Worm (Caenorhabditis elegans) whole organism, mixed stage, embryonic: ENCODE measurements around the gene clec-119.

ENCODE experiments used
- M03D4.4 ChIP-seq: sonication (generic microtip); optimal IDR thresholded peaks from 2 replicates; lab custom pipeline; 2017; ENCODE audit warnings: mild to moderate bottlenecking, missing genetic modification characterization, missing compliant biosample characterization
- blmp-1 ChIP-seq: fragments of 150-350 bp; optimal IDR thresholded peaks from 2 replicates; lab custom pipeline; 2014; ENCODE audit warnings: missing biosample characterization, missing genetic modification characterization
- ceh-39 ChIP-seq: fragments of 150-350 bp; optimal IDR thresholded peaks from 2 replicates; lab custom pipeline; 2014; ENCODE audit warnings: missing biosample characterization, missing genetic modification characterization
- ceh-43 ChIP-seq: fragments of 200-800 bp; sonication (Bioruptor generic); optimal IDR thresholded peaks from 2 replicates; lab custom pipeline; 2018; ENCODE audit warnings: mild to moderate bottlenecking, missing genetic modification characterization, moderate library complexity, missing compliant biosample characterization
- ceh-83 ChIP-seq: fragments of 200-800 bp; sonication (Bioruptor generic); optimal IDR thresholded peaks from 2 replicates; lab custom pipeline; 2018; ENCODE audit warnings: mild to moderate bottlenecking, missing genetic modification characterization, missing compliant biosample characterization
- cnd-1 ChIP-seq: fragments of 200-800 bp; sonication (Bioruptor generic); optimal IDR thresholded peaks from 2 replicates; lab custom pipeline; 2018; ENCODE audit warnings: mild to moderate bottlenecking, missing genetic modification characterization, missing compliant biosample characterization
- drap-1 ChIP-seq: fragments of 200-800 bp; sonication (Bioruptor generic); optimal IDR thresholded peaks from 3 replicates; lab custom pipeline; 2018; ENCODE audit warnings: mild to moderate bottlenecking, missing genetic modification characterization, missing compliant biosample characterization
- elt-3 ChIP-seq: fragments of 150-350 bp; optimal IDR thresholded peaks from 2 replicates; lab custom pipeline; 2014; ENCODE audit warnings: missing biosample characterization, missing genetic modification characterization
- flh-1 ChIP-seq: fragments of 200-800 bp; sonication (Bioruptor generic); optimal IDR thresholded peaks from 2 replicates; lab custom pipeline; 2018; ENCODE audit warnings: mild to moderate bottlenecking, missing genetic modification characterization, moderate library complexity, missing compliant biosample characterization
- ham-2 ChIP-seq: fragments of 200-800 bp; sonication (Bioruptor generic); optimal IDR thresholded peaks from 2 replicates; lab custom pipeline; 2018; ENCODE audit warnings: mild to moderate bottlenecking, missing genetic modification characterization, missing compliant biosample characterization
- lin-13 ChIP-seq: fragments of 150-350 bp; optimal IDR thresholded peaks from 2 replicates; lab custom pipeline; 2014; ENCODE audit warnings: missing biosample characterization, missing genetic modification characterization
- lin-32 ChIP-seq: fragments of 200-800 bp; sonication (Bioruptor generic); optimal IDR thresholded peaks from 2 replicates; lab custom pipeline; 2018; ENCODE audit warnings: mild to moderate bottlenecking, missing genetic modification characterization, missing compliant biosample characterization
- lsy-2 ChIP-seq: fragments of 150-350 bp; optimal IDR thresholded peaks from 2 replicates; lab custom pipeline; 2014; ENCODE audit warnings: missing biosample characterization, missing genetic modification characterization
- mab-5 ChIP-seq: fragments of 150-350 bp; optimal IDR thresholded peaks from 2 replicates; lab custom pipeline; 2014; ENCODE audit warnings: missing biosample characterization, missing genetic modification characterization
- mep-1 ChIP-seq: fragments of 150-350 bp; optimal IDR thresholded peaks from 2 replicates; lab custom pipeline; 2017; ENCODE audit warnings: missing biosample characterization, missing genetic modification reagents, missing genetic modification characterization, inconsistent platforms
- mls-2 ChIP-seq: sonication (generic microtip); optimal IDR thresholded peaks from 2 replicates; lab custom pipeline; 2016; ENCODE audit warnings: mild to moderate bottlenecking, missing genetic modification characterization, moderate library complexity, missing compliant biosample characterization
- nhr-12 ChIP-seq: fragments of 150-350 bp; optimal IDR thresholded peaks from 2 replicates; lab custom pipeline; 2014; ENCODE audit warnings: missing biosample characterization, missing genetic modification characterization
- nhr-2 ChIP-seq: fragments of 150-350 bp; optimal IDR thresholded peaks from 2 replicates; lab custom pipeline; 2014; ENCODE audit warnings: missing biosample characterization, missing genetic modification characterization
- nhr-28 ChIP-seq: fragments of 150-350 bp; optimal IDR thresholded peaks from 2 replicates; lab custom pipeline; 2014; ENCODE audit warnings: missing biosample characterization, missing genetic modification characterization
- pha-4 ChIP-seq: fragments of 150-350 bp; optimal IDR thresholded peaks from 2 replicates; lab custom pipeline; 2018; ENCODE audit warnings: missing biosample characterization, missing genetic modification reagents, missing genetic modification characterization
- sem-2 ChIP-seq: fragments of 200-800 bp; sonication (Bioruptor generic); optimal IDR thresholded peaks from 2 replicates; lab custom pipeline; 2018; ENCODE audit warnings: mild to moderate bottlenecking, missing genetic modification characterization, missing compliant biosample characterization
- snpc-4 ChIP-seq: fragments of 150-350 bp; optimal IDR thresholded peaks from 2 replicates; lab custom pipeline; 2014; ENCODE audit warnings: missing biosample characterization, missing genetic modification characterization
- sptf-1 ChIP-seq: sonication (generic microtip); optimal IDR thresholded peaks from 2 replicates; lab custom pipeline; 2017; ENCODE audit warnings: mild to moderate bottlenecking, missing genetic modification characterization, moderate library complexity, missing compliant biosample characterization
- tbx-8 ChIP-seq: fragments of 200-800 bp; sonication (Bioruptor generic); optimal IDR thresholded peaks from 2 replicates; lab custom pipeline; 2018; ENCODE audit warnings: mild to moderate bottlenecking, missing genetic modification characterization, moderate library complexity, missing compliant biosample characterization
- unc-120 ChIP-seq: sonication (generic microtip); optimal IDR thresholded peaks from 2 replicates; lab custom pipeline; 2017; ENCODE audit warnings: missing genetic modification characterization, missing compliant biosample characterization; ENCODE audit not compliant: poor library complexity, severe bottlenecking
- unc-39 ChIP-seq: fragments of 150-350 bp; optimal IDR thresholded peaks from 2 replicates; lab custom pipeline; 2014; ENCODE audit warnings: missing biosample characterization, missing genetic modification characterization
- unc-62 ChIP-seq: fragments of 150-350 bp; optimal IDR thresholded peaks from 2 replicates; lab custom pipeline; 2014; ENCODE audit warnings: missing biosample characterization, missing genetic modification reagents, missing genetic modification characterization
- zip-8 ChIP-seq: fragments of 150-350 bp; optimal IDR thresholded peaks from 2 replicates; lab custom pipeline; 2014; ENCODE audit warnings: missing biosample characterization, missing genetic modification characterization
- ztf-11 ChIP-seq: fragments of 150-350 bp; optimal IDR thresholded peaks from 2 replicates; lab custom pipeline; 2014; ENCODE audit warnings: missing biosample characterization, missing genetic modification characterization

clec-119 gene

ce11 chrII:1246855-1247259 lies 8.9 kb upstream of the clec-119 start (continued):
- TF ChIP-seq ceh-83 (GFP tag; lab: Kevin White, UChicago) (peak; percentile 57), snpc-4 (tag; lab: Kevin White, UChicago) (no peak), nhr-2 (peak; percentile 98), unc-39 (tag; lab: Kevin White, UChicago) (peak; percentile 13)

DNA sequence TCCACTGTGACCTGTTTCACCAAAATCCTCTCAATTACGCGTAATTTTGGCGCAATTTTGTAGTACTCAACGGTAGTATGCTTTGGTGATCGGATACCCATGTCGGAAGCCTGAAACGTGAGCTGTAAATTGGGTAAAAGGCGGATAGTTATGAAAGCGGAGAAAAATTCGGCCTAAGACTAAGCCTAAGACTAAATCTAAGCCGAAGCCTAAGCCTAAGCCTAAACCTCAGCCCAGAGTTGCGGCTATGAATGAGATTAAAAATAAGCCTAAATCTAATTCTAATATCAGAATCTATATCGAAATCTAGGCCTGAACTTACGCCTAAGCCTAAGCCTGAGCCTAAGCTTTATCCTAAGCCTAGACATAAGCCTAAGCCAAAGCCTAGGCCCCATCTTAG lies 3.5 kb upstream of the clec-119 start, which contains the start of gene lin-42:
TSS of gene lin-42 (minus strand) at position 101 of the 400 bp plus-strand sequence.
- TF ChIP-seq ham-2 (no peak), pha-4 (tag; lab: Kevin White, UChicago) (no peak), sem-2 (GFP tag; lab: Kevin White, UChicago) (no peak), mls-2 (tag; lab: Kevin White, UChicago) (no peak), drap-1 (no peak), cnd-1 (tag; lab: Kevin White, UChicago) (no peak), lin-13 (no peak), unc-39 (tag; lab: Kevin White, UChicago) (no peak), mab-5 (no peak), sptf-1 (tag; lab: Kevin White, UChicago) (no peak), snpc-4 (tag; lab: Kevin White, UChicago) (no peak), mep-1 (tag; lab: Kevin White, UChicago) (no peak), zip-8 (tag; lab: Kevin White, UChicago) (no peak), flh-1 (GFP tag; lab: Kevin White, UChicago) (no peak), M03D4.4 (no peak), ztf-11 (tag; lab: Kevin White, UChicago) (no peak), lsy-2 (tag; lab: Kevin White, UChicago) (no peak), nhr-2 (no peak), ceh-83 (GFP tag; lab: Kevin White, UChicago) (no peak)

DNA sequence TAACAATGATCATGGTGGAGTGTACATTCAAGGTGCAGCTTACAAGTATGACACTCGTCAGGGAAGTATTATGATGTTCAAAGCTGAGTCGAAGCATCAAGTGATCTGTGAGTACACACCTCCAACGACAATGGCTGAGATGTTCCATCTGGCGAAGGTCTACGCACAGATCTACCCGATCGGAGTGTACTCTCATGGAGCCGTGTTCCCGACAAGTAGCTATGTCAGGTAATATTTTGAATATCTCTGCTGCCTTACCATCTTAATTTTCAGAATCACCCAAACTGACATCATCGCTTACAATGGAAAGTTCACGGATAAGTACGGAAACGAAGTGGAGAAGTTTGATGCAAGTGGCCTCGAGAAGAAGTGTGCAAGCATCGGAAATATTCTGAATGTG lies 1.0 kb downstream of the clec-119 start:
- no peak for TF ChIP-seq lin-32

ce11 chrII:1258634-1259033 lies 2.9 kb downstream of the clec-119 start, which contains the start of gene clpr-2:
Gene clpr-2 (plus strand): TSS chrII:1258934.
- TF ChIP-seq ceh-43 (no peak), lsy-2 (tag; lab: Kevin White, UChicago) (no peak), unc-62 (no peak), unc-120 (tag; lab: Kevin White, UChicago) (no peak), flh-1 (GFP tag; lab: Kevin White, UChicago) (no peak), cnd-1 (tag; lab: Kevin White, UChicago) (no peak), mab-5 (no peak), drap-1 (no peak), M03D4.4 (no peak), blmp-1 (tag; lab: Kevin White, UChicago) (no peak), lin-32 (no peak), nhr-28 (tag; lab: Kevin White, UChicago) (no peak), mep-1 (tag; lab: Kevin White, UChicago) (no peak)

DNA sequence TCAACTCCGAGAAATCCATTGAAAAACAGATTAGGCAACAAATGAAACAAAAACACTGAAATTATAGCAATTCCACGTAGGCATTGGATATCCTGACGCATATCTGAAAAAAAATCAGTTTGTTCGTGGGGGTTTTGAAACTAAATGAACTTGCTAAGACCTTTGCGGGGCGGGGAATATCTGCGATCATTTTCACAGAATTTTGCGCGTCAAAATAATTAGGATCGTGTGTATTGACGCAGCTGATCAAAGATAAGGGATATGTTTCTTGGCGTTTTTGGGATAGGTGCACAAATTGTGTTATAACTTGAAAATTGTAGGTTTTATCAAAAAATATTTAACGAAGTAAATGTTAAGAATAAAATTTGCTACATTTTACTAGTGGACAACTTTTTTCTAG lies 11.1 kb downstream of the clec-119 start, which contains the start of gene oac-30:
TSS of gene oac-30 (minus strand) at position 101 of the 400 bp plus-strand sequence.
- TF ChIP-seq tbx-8 (GFP tag; lab: Kevin White, UChicago), result no peak
- TF ChIP-seq mls-2 (tag; lab: Kevin White, UChicago), result no peak
- TF ChIP-seq ceh-39 (tag; lab: Kevin White, UChicago), result no peak
- TF ChIP-seq cnd-1 (tag; lab: Kevin White, UChicago), result no peak
- TF ChIP-seq sptf-1 (tag; lab: Kevin White, UChicago), result no peak
- no peak for TF ChIP-seq blmp-1 (tag; lab: Kevin White, UChicago)
- no peak for TF ChIP-seq flh-1 (GFP tag; lab: Kevin White, UChicago)
- TF ChIP-seq, all 35 proteins: peak for 0

DNA sequence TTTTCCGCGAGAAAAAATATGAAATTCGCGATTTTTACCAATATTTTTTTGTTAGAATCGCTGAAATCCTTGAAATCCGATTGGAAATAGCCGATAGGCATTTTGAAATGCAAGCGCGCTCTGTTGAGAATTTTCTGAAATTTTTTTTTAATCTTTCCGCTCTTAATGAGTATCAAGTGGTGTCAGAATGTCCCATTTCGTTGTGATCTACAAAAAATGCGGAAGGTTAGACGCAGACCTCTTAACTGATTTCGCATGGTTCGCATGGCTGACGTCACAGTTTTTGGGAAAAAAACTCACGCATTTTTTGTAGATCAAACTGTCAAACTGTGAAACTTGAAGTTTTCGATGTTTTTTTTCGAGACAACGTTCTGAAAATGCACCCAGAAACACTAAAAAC lies 16.1 kb downstream of the clec-119 start, which contains the start of gene srw-66:
TSS of gene srw-66 (minus strand) at position 101 of the 400 bp plus-strand sequence.
- TF ChIP-seq blmp-1 (tag; lab: Kevin White, UChicago) (no peak), elt-3 (tag; lab: Kevin White, UChicago) (no peak), pha-4 (tag; lab: Kevin White, UChicago) (no peak), lsy-2 (tag; lab: Kevin White, UChicago) (no peak), ztf-11 (tag; lab: Kevin White, UChicago) (no peak), nhr-12 (no peak), flh-1 (GFP tag; lab: Kevin White, UChicago) (no peak), nhr-2 (no peak), unc-62 (no peak), ceh-43 (no peak), sem-2 (GFP tag; lab: Kevin White, UChicago) (no peak), drap-1 (no peak), unc-39 (tag; lab: Kevin White, UChicago) (no peak)
